Worm (Caenorhabditis elegans) whole organism, mixed stage, embryonic: ENCODE data around the gene srv-29.

ENCODE experiments used
- flh-1 ChIP-seq: fragments of 200-800 bp; sonication (Bioruptor generic); optimal IDR thresholded peaks from 2 replicates; lab custom pipeline; 2018; ENCODE audit warnings: mild to moderate bottlenecking, missing genetic modification characterization, moderate library complexity, missing compliant biosample characterization
- nhr-28 ChIP-seq: fragments of 150-350 bp; optimal IDR thresholded peaks from 2 replicates; lab custom pipeline; 2014; ENCODE audit warnings: missing biosample characterization, missing genetic modification characterization
- unc-62 ChIP-seq: fragments of 150-350 bp; optimal IDR thresholded peaks from 2 replicates; lab custom pipeline; 2014; ENCODE audit warnings: missing biosample characterization, missing genetic modification reagents, missing genetic modification characterization

DNA sequence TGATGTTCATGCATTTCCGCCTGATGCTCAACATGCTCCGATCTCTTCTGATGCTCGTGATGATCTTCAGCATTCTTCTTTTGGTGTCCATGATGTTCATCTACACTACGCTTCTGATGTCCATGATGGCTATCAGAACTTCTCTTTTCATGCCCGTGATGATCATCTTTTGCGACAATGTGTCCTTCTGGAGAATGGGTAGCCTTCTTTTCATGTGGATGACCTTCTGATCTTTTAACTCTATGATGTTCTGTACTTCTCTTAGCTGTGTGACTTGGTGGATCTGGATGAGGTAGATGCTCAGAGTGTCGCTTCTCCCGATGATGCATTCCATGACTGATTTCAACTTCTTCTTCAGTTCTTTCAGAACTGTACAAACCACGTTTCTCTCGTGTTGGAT is 7.4 kb downstream of the srv-29 start:
- no peak for TF ChIP-seq nhr-28
- TF ChIP-seq unc-62 = no peak
- no peak for TF ChIP-seq flh-1 (GFP tag; lab: Kevin White, UChicago)
